Worm (Caenorhabditis elegans): Measurements from ENCODE around the gene clec-143.

- no peak for TF ChIP-seq nhr-10 (tag; optimal IDR thresholded peaks at IDR 0.05)
- no peak for TF ChIP-seq unc-62 (GFP tag; optimal IDR thresholded peaks at IDR 0.05 in 1 of 2)
- TF ChIP-seq unc-62 (tag; optimal IDR thresholded peaks at IDR 0.05) = no peak
- TF ChIP-seq lin-29 (GFP tag; IDR thresholded peaks at IDR 0.05) = no peak
- no peak for TF ChIP-seq nhr-41 (GFP tag; IDR thresholded peaks at IDR 0.05)
- no peak for TF ChIP-seq mdl-1 (tag; optimal IDR thresholded peaks at IDR 0.05)
- no peak for TF ChIP-seq unc-130 (GFP tag; optimal IDR thresholded peaks at IDR 0.05)
- TF ChIP-seq spr-3 (GFP tag; optimal IDR thresholded peaks at IDR 0.05) = no peak
- no peak for TF ChIP-seq tra-1 (GFP tag; IDR thresholded peaks at IDR 0.05)
- no peak for TF ChIP-seq zfp-2 (tag; optimal IDR thresholded peaks at IDR 0.05)
- no peak for TF ChIP-seq skn-1 (tag; optimal IDR thresholded peaks at IDR 0.05)
- TF ChIP-seq pqm-1 (tag; optimal IDR thresholded peaks at IDR 0.05) = no peak
- TF ChIP-seq ama-1 (optimal IDR thresholded peaks at IDR 0.05) = no peak
- no peak for TF ChIP-seq rbr-2 (tag; optimal IDR thresholded peaks at IDR 0.05)
Measured at ce11 chrII:10464230-10464920, 5.7 kb downstream of the clec-143 start, which contains the start of the genes ZK673.6 and sdz-37.
